Fruit fly (Drosophila melanogaster): ENCODE results near the gene CG15537.

CG15537 gene

dm6 chr3R:30428459-30428858, 14.9 kb downstream of the CG15537 start, which contains the start of gene CG15533:
TSS of gene CG15533 (plus strand) at chr3R:30428820.
- TF ChIP-seq Pif1A (GFP tag; optimal IDR thresholded peaks at IDR 0.05) (no peak), D1 (tag; optimal IDR thresholded peaks at IDR 0.05) (no peak), rn (GFP tag; IDR thresholded peaks at IDR 0.05) (no peak), CG13204 (GFP tag; optimal IDR thresholded peaks at IDR 0.05) (no peak), CG10348 (GFP tag; IDR thresholded peaks at IDR 0.05) (no peak), CG8159 (tag; optimal IDR thresholded peaks at IDR 0.05) (no peak), Ets98B (GFP tag; IDR thresholded peaks at IDR 0.05) (no peak)

dm6 chr3R:30427805-30428359, 15.5 kb downstream of the CG15537 start, which contains the start of gene CG2218:
TSS of gene CG2218 (minus strand) at chr3R:30428276.
- TF ChIP-seq CG17806 (tag; optimal IDR thresholded peaks at IDR 0.05) (no peak), CG14655 (GFP tag; optimal IDR thresholded peaks at IDR 0.05) (no peak), CG13204 (GFP tag; optimal IDR thresholded peaks at IDR 0.05) (no peak), CG4496 (GFP tag; IDR thresholded peaks at IDR 0.05) (peak; percentile 64; the same call in 2 of the 3 replicates), Pif1A (GFP tag; optimal IDR thresholded peaks at IDR 0.05) (no peak), rn (GFP tag; IDR thresholded peaks at IDR 0.05) (no peak), gl (tag; optimal IDR thresholded peaks at IDR 0.05) (peak; percentile 42)

dm6 chr3R:30426626-30427025, 16.8 kb downstream of the CG15537 start:
- TF ChIP-seq CG34367 (tag; optimal IDR thresholded peaks at IDR 0.05): no peak
- no peak for TF ChIP-seq CG14655 (GFP tag; optimal IDR thresholded peaks at IDR 0.05)
- TF ChIP-seq CG17806 (tag; optimal IDR thresholded peaks at IDR 0.05): no peak
- no peak for TF ChIP-seq D1 (tag; optimal IDR thresholded peaks at IDR 0.05)
- no peak for TF ChIP-seq CG10348 (GFP tag; IDR thresholded peaks at IDR 0.05)
- no peak for TF ChIP-seq CG9948 (tag; optimal IDR thresholded peaks at IDR 0.05)

- no peak for TF ChIP-seq CG12605 (GFP tag; IDR thresholded peaks at IDR 0.05)
- no peak for TF ChIP-seq EcR (GFP tag; optimal IDR thresholded peaks at IDR 0.05)
- no peak for TF ChIP-seq rn (GFP tag; IDR thresholded peaks at IDR 0.05)
- TF ChIP-seq CG17806 (tag; optimal IDR thresholded peaks at IDR 0.05): no peak
- no peak for TF ChIP-seq fd96Ca (GFP tag; IDR thresholded peaks at IDR 0.05)
- TF ChIP-seq CG10348 (GFP tag; IDR thresholded peaks at IDR 0.05): no peak
- TF ChIP-seq CG4496 (GFP tag; IDR thresholded peaks at IDR 0.05): no peak
- no peak for TF ChIP-seq Ets98B (GFP tag; IDR thresholded peaks at IDR 0.05)
- TF ChIP-seq CG8301 (tag; optimal IDR thresholded peaks at IDR 0.05): no peak
- TF ChIP-seq Pif1B (GFP tag; optimal IDR thresholded peaks at IDR 0.05): no peak
- TF ChIP-seq CG15710 (tag; optimal IDR thresholded peaks at IDR 0.05): no peak
- no peak for TF ChIP-seq CG32121 (GFP tag; IDR thresholded peaks at IDR 0.05)
- no peak for TF ChIP-seq Pif1A (GFP tag; optimal IDR thresholded peaks at IDR 0.05)
These were observed 17.8 kb downstream of the CG15537 start for dm6 chr3R:30425622-30426021.

- no peak for TF ChIP-seq Snoo (tag; optimal IDR thresholded peaks at IDR 0.05)
- TF ChIP-seq CG10348 (GFP tag; IDR thresholded peaks at IDR 0.05): no peak
These were observed 18.4 kb downstream of the CG15537 start, which contains the start of gene CG15536 for dm6 chr3R:30424993-30425392. TSS of gene CG15536 (minus strand) at chr3R:30425162.

- TF ChIP-seq gl (tag; optimal IDR thresholded peaks at IDR 0.05) (no peak), D1 (tag; optimal IDR thresholded peaks at IDR 0.05) (no peak), CG10348 (GFP tag; IDR thresholded peaks at IDR 0.05) (no peak), CG8301 (tag; optimal IDR thresholded peaks at IDR 0.05) (no peak), CG34367 (tag; optimal IDR thresholded peaks at IDR 0.05) (no peak), EcR (GFP tag; optimal IDR thresholded peaks at IDR 0.05) (no peak)
These were observed 19.7 kb downstream of the CG15537 start, which contains the start of the genes CG15535 and mRpS18C for dm6 chr3R:30423695-30424094. TSS of gene CG15535 (minus strand) at chr3R:30423929. TSS of gene mRpS18C (plus strand) at chr3R:30423974.

DNA sequence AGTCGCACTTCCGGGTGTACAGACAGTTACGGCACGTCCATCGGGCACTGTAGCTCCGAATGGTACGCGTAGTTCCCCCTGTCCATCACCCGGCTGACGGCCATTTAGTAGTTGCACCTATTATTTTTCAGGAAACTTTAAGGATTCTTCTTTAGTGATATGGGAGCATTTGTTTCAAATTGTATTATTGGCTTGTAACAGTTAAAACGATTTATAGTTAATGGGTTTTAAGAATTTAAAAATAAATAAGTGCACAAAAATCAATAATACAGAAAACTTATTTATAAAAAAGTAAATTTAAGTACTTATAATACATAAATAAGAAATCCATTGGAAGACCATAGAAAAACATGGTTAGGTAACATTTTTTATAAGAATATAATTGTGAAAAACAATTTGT, 20.5 kb downstream of the CG15537 start, which contains the start of the genes CG2217 and CG42740:
Gene CG2217 (minus strand): TSS at position 101 of the 400 bp plus-strand sequence.
Gene CG42740 (minus strand): TSS at position 101 of the 400 bp plus-strand sequence.
- TF ChIP-seq CG14655 (GFP tag; optimal IDR thresholded peaks at IDR 0.05): no peak
- TF ChIP-seq gl (tag; optimal IDR thresholded peaks at IDR 0.05): no peak

dm6 chr3R:30419216-30419615, 24.2 kb downstream of the CG15537 start:
- no peak for TF ChIP-seq CG32121 (GFP tag; IDR thresholded peaks at IDR 0.05)

All from whole organism, pupa.